Worm (Caenorhabditis elegans) whole organism, mixed stage, embryonic: ENCODE measurements around the gene F46F5.14.

ENCODE experiments used
- elt-3 ChIP-seq: fragments of 150-350 bp; optimal IDR thresholded peaks from 2 replicates; lab custom pipeline; 2014; ENCODE audit warnings: missing biosample characterization, missing genetic modification characterization
- mep-1 ChIP-seq: fragments of 150-350 bp; optimal IDR thresholded peaks from 2 replicates; lab custom pipeline; 2017; ENCODE audit warnings: missing biosample characterization, missing genetic modification reagents, missing genetic modification characterization, inconsistent platforms
- mls-2 ChIP-seq: sonication (generic microtip); optimal IDR thresholded peaks from 2 replicates; lab custom pipeline; 2016; ENCODE audit warnings: mild to moderate bottlenecking, missing genetic modification characterization, moderate library complexity, missing compliant biosample characterization
- nhr-28 ChIP-seq: fragments of 150-350 bp; optimal IDR thresholded peaks from 2 replicates; lab custom pipeline; 2014; ENCODE audit warnings: missing biosample characterization, missing genetic modification characterization
- nhr-76 ChIP-seq: sonication (generic microtip); optimal IDR thresholded peaks from 2 replicates; lab custom pipeline; 2017; ENCODE audit warnings: missing biosample characterization, missing genetic modification characterization
- pha-4 ChIP-seq: fragments of 150-350 bp; optimal IDR thresholded peaks from 2 replicates; lab custom pipeline; 2018; ENCODE audit warnings: missing biosample characterization, missing genetic modification reagents, missing genetic modification characterization
- snpc-4 ChIP-seq: fragments of 150-350 bp; optimal IDR thresholded peaks from 2 replicates; lab custom pipeline; 2014; ENCODE audit warnings: missing biosample characterization, missing genetic modification characterization
- sptf-1 ChIP-seq: sonication (generic microtip); optimal IDR thresholded peaks from 2 replicates; lab custom pipeline; 2017; ENCODE audit warnings: mild to moderate bottlenecking, missing genetic modification characterization, moderate library complexity, missing compliant biosample characterization
- unc-62 ChIP-seq: fragments of 150-350 bp; optimal IDR thresholded peaks from 2 replicates; lab custom pipeline; 2014; ENCODE audit warnings: missing biosample characterization, missing genetic modification reagents, missing genetic modification characterization
- ztf-11 ChIP-seq: fragments of 150-350 bp; optimal IDR thresholded peaks from 2 replicates; lab custom pipeline; 2014; ENCODE audit warnings: missing biosample characterization, missing genetic modification characterization

- TF ChIP-seq snpc-4 (tag; lab: Kevin White, UChicago) (no peak), nhr-28 (tag; lab: Kevin White, UChicago) (no peak), sptf-1 (tag; lab: Kevin White, UChicago) (no peak), elt-3 (no peak), pha-4 (no peak), ztf-11 (tag; lab: Kevin White, UChicago) (no peak), mep-1 (no peak), unc-62 (GFP tag; lab: Kevin White, UChicago) (no peak), mls-2 (no peak), nhr-76 (tag; lab: Kevin White, UChicago) (no peak)
Measured at ce11 chrII:762942-763341, 36.9 kb upstream of the F46F5.14 start.
